Worm (Caenorhabditis elegans) whole organism, L3 larva: ENCODE measurements around the gene W02H3.1.

Experiments used
- ZK546.5 ChIP-seq: sonication (generic microtip); optimal IDR thresholded peaks from 2 replicates; lab custom pipeline; 2017; ENCODE audit warnings: missing biosample characterization, missing genetic modification characterization
- aly-2 ChIP-seq: fragments of 150-350 bp; optimal IDR thresholded peaks from 2 replicates; lab custom pipeline; 2014; ENCODE audit warnings: missing biosample characterization, missing genetic modification characterization
- ama-1 ChIP-seq: fragments of 150-350 bp; optimal IDR thresholded peaks from 2 replicates; lab custom pipeline; 2018
- ceh-16 ChIP-seq: sonication (generic microtip); optimal IDR thresholded peaks from 2 replicates; lab custom pipeline; 2017; ENCODE audit warnings: missing biosample characterization, missing genetic modification characterization
- ceh-28 ChIP-seq: fragments of 150-350 bp; optimal IDR thresholded peaks from 2 replicates; lab custom pipeline; 2014; ENCODE audit warnings: missing biosample characterization, missing genetic modification reagents, missing genetic modification characterization
- ceh-82 ChIP-seq: fragments of 150-350 bp; optimal IDR thresholded peaks from 2 replicates; lab custom pipeline; 2014; ENCODE audit warnings: missing biosample characterization, missing genetic modification characterization
- ceh-9 ChIP-seq: sonication (generic microtip); optimal IDR thresholded peaks from 2 replicates; lab custom pipeline; 2018; ENCODE audit warnings: missing biosample characterization, missing genetic modification characterization
- daf-12 ChIP-seq: fragments of 150-350 bp; optimal IDR thresholded peaks from 2 replicates; lab custom pipeline; 2014; ENCODE audit warnings: missing biosample characterization, missing genetic modification reagents, missing genetic modification characterization
- egl-27 ChIP-seq: sonication (generic microtip); optimal IDR thresholded peaks from 4 replicates; lab custom pipeline; 2017; ENCODE audit warnings: missing biosample characterization, missing genetic modification reagents, missing genetic modification characterization
- egl-5 ChIP-seq: fragments of 150-350 bp; optimal IDR thresholded peaks from 2 replicates; lab custom pipeline; 2017; ENCODE audit warnings: missing biosample characterization, missing genetic modification reagents, missing genetic modification characterization, inconsistent platforms
- elt-1 ChIP-seq: fragments of 150-350 bp; optimal IDR thresholded peaks from 2 replicates; lab custom pipeline; 2014; ENCODE audit warnings: missing biosample characterization, missing genetic modification characterization
- elt-2 ChIP-seq: sonication (generic microtip); optimal IDR thresholded peaks from 2 replicates; lab custom pipeline; 2016; ENCODE audit warnings: missing genetic modification reagents, mild to moderate bottlenecking, missing genetic modification characterization, missing compliant biosample characterization
- elt-3 ChIP-seq, 3 experiments: fragments of 150-350 bp in 1 of 3; sonication (generic microtip) in 2 of 3; optimal IDR thresholded peaks; 2 replicates in 2 of 3; 4 replicates in 1 of 3; lab custom pipeline; 2014 to 2017; ENCODE audit warnings: missing biosample characterization in 3 of 3, missing genetic modification characterization in 3 of 3
- eor-1 ChIP-seq, 2 experiments: fragments of 150-350 bp; optimal IDR thresholded peaks; 2 replicates each; lab custom pipeline; 2014 to 2018; ENCODE audit warnings: missing biosample characterization in 2 of 2, missing genetic modification characterization in 2 of 2
- fkh-10 ChIP-seq: sonication (generic microtip); optimal IDR thresholded peaks from 2 replicates; lab custom pipeline; 2017; ENCODE audit warnings: missing biosample characterization, missing genetic modification reagents, missing genetic modification characterization
- fkh-2 ChIP-seq: fragments of 150-350 bp; optimal IDR thresholded peaks from 2 replicates; lab custom pipeline; 2014; ENCODE audit warnings: missing biosample characterization, missing genetic modification reagents, missing genetic modification characterization
- fos-1 ChIP-seq: fragments of 150-350 bp; optimal IDR thresholded peaks from 2 replicates; lab custom pipeline; 2014; ENCODE audit warnings: missing biosample characterization, missing genetic modification characterization
- hmg-11 ChIP-seq: sonication (generic microtip); optimal IDR thresholded peaks from 2 replicates; lab custom pipeline; 2016; ENCODE audit warnings: missing genetic modification characterization, missing compliant biosample characterization
- jun-1 ChIP-seq: fragments of 150-350 bp; optimal IDR thresholded peaks from 2 replicates; lab custom pipeline; 2014; ENCODE audit warnings: missing biosample characterization, missing genetic modification reagents, missing genetic modification characterization
- lin-15B ChIP-seq: fragments of 150-350 bp; optimal IDR thresholded peaks from 2 replicates; lab custom pipeline; 2014; ENCODE audit warnings: missing biosample characterization, missing genetic modification characterization
- lsy-12 ChIP-seq: sonication (generic microtip); optimal IDR thresholded peaks from 2 replicates; lab custom pipeline; 2016; ENCODE audit warnings: mild to moderate bottlenecking, missing genetic modification characterization, missing compliant biosample characterization
- mdl-1 ChIP-seq: fragments of 150-350 bp; optimal IDR thresholded peaks from 2 replicates; lab custom pipeline; 2014; ENCODE audit warnings: missing biosample characterization, missing genetic modification characterization
- mml-1 ChIP-seq: fragments of 150-350 bp; sonication (generic microtip); optimal IDR thresholded peaks from 3 replicates; lab custom pipeline; 2014; ENCODE audit warnings: missing biosample characterization, missing genetic modification characterization
- nfya-1 ChIP-seq: sonication (generic microtip); optimal IDR thresholded peaks from 2 replicates; lab custom pipeline; 2017; ENCODE audit warnings: missing genetic modification characterization, mild to moderate bottlenecking, missing compliant biosample characterization, antibody characterized with exemption, moderate library complexity; ENCODE audit not compliant: insufficient read depth
- nhr-11 ChIP-seq: fragments of 150-350 bp; optimal IDR thresholded peaks from 2 replicates; lab custom pipeline; 2014; ENCODE audit warnings: missing biosample characterization, missing genetic modification characterization
- nhr-12 ChIP-seq: fragments of 150-350 bp; optimal IDR thresholded peaks from 2 replicates; lab custom pipeline; 2014; ENCODE audit warnings: missing biosample characterization, missing genetic modification characterization
- nhr-23 ChIP-seq: fragments of 150-350 bp; optimal IDR thresholded peaks from 2 replicates; lab custom pipeline; 2014; ENCODE audit warnings: missing biosample characterization, missing genetic modification reagents, missing genetic modification characterization
- nhr-237 ChIP-seq: fragments of 150-350 bp; optimal IDR thresholded peaks from 2 replicates; lab custom pipeline; 2014; ENCODE audit warnings: missing biosample characterization, missing genetic modification characterization
- nhr-25 ChIP-seq: sonication (generic microtip); optimal IDR thresholded peaks from 2 replicates; lab custom pipeline; 2017; ENCODE audit warnings: missing biosample characterization, missing genetic modification characterization
- nhr-28 ChIP-seq: fragments of 150-350 bp; optimal IDR thresholded peaks from 2 replicates; lab custom pipeline; 2014; ENCODE audit warnings: missing biosample characterization, missing genetic modification characterization
- nhr-43 ChIP-seq: sonication (generic microtip); optimal IDR thresholded peaks from 2 replicates; lab custom pipeline; 2016; ENCODE audit warnings: mild to moderate bottlenecking, missing genetic modification characterization, missing compliant biosample characterization; ENCODE audit not compliant: poor library complexity, severe bottlenecking
- nhr-67 ChIP-seq: fragments of 150-350 bp; optimal IDR thresholded peaks from 2 replicates; lab custom pipeline; 2014; ENCODE audit warnings: missing biosample characterization, missing genetic modification characterization
- nhr-76 ChIP-seq: fragments of 150-350 bp; sonication (generic microtip); optimal IDR thresholded peaks from 5 replicates; lab custom pipeline; 2014; ENCODE audit warnings: missing biosample characterization, missing genetic modification characterization
- nhr-77 ChIP-seq: fragments of 150-350 bp; optimal IDR thresholded peaks from 2 replicates; lab custom pipeline; 2014; ENCODE audit warnings: missing biosample characterization, missing genetic modification characterization
- pha-4 ChIP-seq: fragments of 150-350 bp; optimal IDR thresholded peaks from 2 replicates; lab custom pipeline; 2014; ENCODE audit warnings: missing biosample characterization, missing genetic modification reagents, missing genetic modification characterization
- pqm-1 ChIP-seq: fragments of 150-350 bp; optimal IDR thresholded peaks from 2 replicates; lab custom pipeline; 2017; ENCODE audit warnings: missing biosample characterization, missing genetic modification characterization, inconsistent platforms
- sea-2 ChIP-seq: fragments of 150-350 bp; sonication (generic microtip); optimal IDR thresholded peaks from 4 replicates; lab custom pipeline; 2014; ENCODE audit warnings: missing biosample characterization, missing genetic modification reagents, missing genetic modification characterization
- skn-1 ChIP-seq: fragments of 150-350 bp; optimal IDR thresholded peaks from 2 replicates; lab custom pipeline; 2014; ENCODE audit warnings: missing biosample characterization, missing genetic modification characterization
- snpc-4 ChIP-seq: fragments of 150-350 bp; optimal IDR thresholded peaks from 2 replicates; lab custom pipeline; 2014; ENCODE audit warnings: missing biosample characterization, missing genetic modification characterization
- tbx-2 ChIP-seq: sonication (generic microtip); optimal IDR thresholded peaks from 2 replicates; lab custom pipeline; 2016; ENCODE audit warnings: mild to moderate bottlenecking, missing genetic modification characterization, missing compliant biosample characterization
- unc-62 ChIP-seq: fragments of 150-350 bp; sonication (generic microtip); optimal IDR thresholded peaks from 4 replicates; lab custom pipeline; 2014; ENCODE audit warnings: missing biosample characterization, missing genetic modification reagents, missing genetic modification characterization
- zag-1 ChIP-seq: fragments of 150-350 bp; optimal IDR thresholded peaks from 2 replicates; lab custom pipeline; 2014; ENCODE audit warnings: missing biosample characterization, missing genetic modification characterization
- ztf-11 ChIP-seq: fragments of 150-350 bp; optimal IDR thresholded peaks from 2 replicates; lab custom pipeline; 2014; ENCODE audit warnings: missing biosample characterization, missing genetic modification characterization
- ztf-4 ChIP-seq: fragments of 150-350 bp; optimal IDR thresholded peaks from 2 replicates; lab custom pipeline; 2014; ENCODE audit warnings: missing biosample characterization, missing genetic modification characterization

Gene W02H3.1

DNA sequence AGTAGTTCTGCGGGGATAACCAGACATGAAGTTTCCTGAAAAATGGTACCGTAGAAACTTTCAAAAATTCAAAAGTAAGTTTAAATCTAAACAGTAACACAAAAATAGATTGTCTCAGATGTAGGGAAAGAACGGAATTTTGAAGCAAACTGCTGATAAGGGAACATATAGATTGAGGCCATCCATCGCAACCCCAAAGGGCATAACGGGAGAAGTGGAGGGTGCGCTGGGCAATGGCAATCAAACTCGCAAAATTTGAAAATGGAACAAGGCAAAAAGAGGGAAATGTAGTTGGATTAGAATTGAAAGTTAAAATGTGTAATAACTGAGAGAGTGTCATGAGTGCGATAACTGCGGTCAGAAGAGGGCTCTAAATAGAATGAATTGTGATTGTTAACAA is 2.1 kb downstream of the W02H3.1 start:
- TF ChIP-seq fos-1 (tag; lab: Kevin White, UChicago), result no peak
- TF ChIP-seq daf-12 (tag; lab: Kevin White, UChicago), result no peak
- no peak for TF ChIP-seq ztf-4 (tag; lab: Kevin White, UChicago)
- no peak for TF ChIP-seq nhr-76 (tag; lab: Kevin White, UChicago)
- no peak for TF ChIP-seq pha-4 (tag; lab: Kevin White, UChicago)
- no peak for TF ChIP-seq elt-1 (tag; lab: Kevin White, UChicago)
- TF ChIP-seq eor-1 (tag; optimal IDR thresholded peaks at IDR 0.05; lab: Kevin White, UChicago), result no peak
- TF ChIP-seq nhr-25, result no peak
- TF ChIP-seq elt-3 (tag; optimal IDR thresholded peaks at IDR 0.05; lab: Kevin White, UChicago), result no peak
- no peak for TF ChIP-seq zag-1 (tag; lab: Kevin White, UChicago)
- TF ChIP-seq ceh-9 (tag; lab: Kevin White, UChicago), result no peak

DNA sequence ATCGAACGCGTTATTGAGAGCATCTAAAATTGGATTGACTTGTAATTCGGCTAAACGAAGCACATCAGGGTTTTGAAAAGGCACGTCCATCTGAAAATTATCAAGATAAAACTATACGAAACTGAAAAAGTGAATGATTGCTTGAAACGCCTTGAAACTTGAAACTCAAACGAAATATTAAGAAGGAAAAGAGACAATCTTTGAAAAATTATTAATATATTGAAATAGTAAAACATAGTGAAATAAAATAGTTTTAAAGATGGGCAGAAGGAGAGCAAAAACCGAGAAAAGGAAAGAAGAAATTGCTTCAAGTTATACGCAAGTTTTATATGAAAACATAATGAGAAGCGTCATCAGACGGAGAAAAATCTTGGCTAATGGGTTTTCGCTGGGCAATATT is 7.2 kb downstream of the W02H3.1 start, which contains the start of gene W02H3.3:
W02H3.3 (minus strand) TSS at position 101 of the 400 bp plus-strand sequence.
- TF ChIP-seq ama-1 (lab: Kevin White, UChicago) (no peak), elt-3 (tag; optimal IDR thresholded peaks at IDR 0.05; lab: Kevin White, UChicago) (no peak), nhr-77 (no peak), snpc-4 (tag; lab: Kevin White, UChicago) (no peak), elt-2 (tag; lab: Kevin White, UChicago) (no peak), nfya-1 (tag; lab: Kevin White, UChicago) (no peak), ceh-9 (tag; lab: Kevin White, UChicago) (no peak), ztf-11 (tag; lab: Kevin White, UChicago) (no peak), eor-1 (tag; optimal IDR thresholded peaks at IDR 0.05; lab: Kevin White, UChicago) (no peak), ceh-28 (no peak), nhr-76 (tag; lab: Kevin White, UChicago) (no peak), aly-2 (tag; lab: Kevin White, UChicago) (no peak), skn-1 (tag; lab: Kevin White, UChicago) (no peak), mdl-1 (tag; lab: Kevin White, UChicago) (no peak), nhr-23 (no peak), lsy-12 (tag; lab: Kevin White, UChicago) (no peak), ceh-16 (tag; lab: Kevin White, UChicago) (no peak)

DNA sequence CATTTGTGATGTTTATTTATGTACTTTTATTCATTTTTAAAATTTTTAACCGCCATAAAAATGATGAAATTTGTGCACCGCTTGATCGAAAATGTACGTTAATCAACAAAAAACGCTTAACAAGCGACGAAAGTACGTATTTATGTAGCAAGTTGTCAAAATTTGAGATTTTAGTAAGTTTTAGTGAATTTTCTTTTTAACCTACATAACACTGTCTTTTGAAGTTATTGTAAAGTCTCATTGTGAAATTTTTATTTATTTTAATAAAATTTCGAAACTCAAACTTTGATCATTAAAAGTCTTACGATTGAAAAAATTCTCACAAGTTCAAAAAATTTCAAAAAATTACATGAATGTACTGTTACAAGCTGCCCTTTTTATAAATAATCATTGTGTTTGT is 7.9 kb downstream of the W02H3.1 start:
- TF ChIP-seq elt-3 (tag; optimal IDR thresholded peaks at IDR 0.05; lab: Kevin White, UChicago) (no peak), egl-27 (tag; lab: Kevin White, UChicago) (no peak), nhr-43 (tag; lab: Kevin White, UChicago) (no peak), pqm-1 (no peak), lin-15B (tag; lab: Kevin White, UChicago) (no peak), nhr-11 (tag; lab: Kevin White, UChicago) (no peak), mdl-1 (tag; lab: Kevin White, UChicago) (no peak), mml-1 (tag; lab: Kevin White, UChicago) (no peak), hmg-11 (tag; lab: Kevin White, UChicago) (no peak), unc-62 (GFP tag; lab: Kevin White, UChicago) (no peak), fos-1 (tag; lab: Kevin White, UChicago) (no peak), ztf-11 (tag; lab: Kevin White, UChicago) (no peak), zag-1 (tag; lab: Kevin White, UChicago) (no peak), ZK546.5 (tag; lab: Kevin White, UChicago) (no peak), nhr-67 (tag; lab: Kevin White, UChicago) (no peak), pha-4 (tag; lab: Kevin White, UChicago) (no peak), lsy-12 (tag; lab: Kevin White, UChicago) (no peak), nhr-237 (tag; lab: Kevin White, UChicago) (no peak)

DNA sequence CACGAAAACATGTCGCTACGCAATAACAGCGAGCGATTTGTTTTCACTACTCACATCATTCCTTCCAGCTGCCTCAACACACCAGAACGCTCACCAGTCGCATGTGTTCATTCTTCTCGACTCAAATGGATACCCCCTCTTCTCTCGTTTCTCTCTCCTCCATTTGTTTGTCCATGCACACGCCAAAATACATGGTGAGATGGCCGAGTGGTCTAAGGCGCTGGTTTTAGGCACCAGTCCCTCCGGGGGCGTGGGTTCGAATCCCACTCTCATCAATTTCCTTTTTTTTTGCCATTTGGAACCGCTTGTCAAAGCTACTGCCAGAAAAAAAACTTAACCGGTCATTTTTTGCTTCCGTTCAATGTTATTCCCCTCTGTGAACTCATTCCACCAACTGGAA is 9.8 kb downstream of the W02H3.1 start:
- TF ChIP-seq egl-5 (peak; percentile 70), nhr-28 (tag; lab: Kevin White, UChicago) (no peak), nhr-23 (peak; percentile 61), elt-1 (tag; lab: Kevin White, UChicago) (no peak), jun-1 (tag; lab: Kevin White, UChicago) (peak; percentile 69), tbx-2 (peak; percentile 92), eor-1 (tag; optimal IDR thresholded peaks at IDR 0.05; lab: Kevin White, UChicago) (no peak), nhr-43 (tag; lab: Kevin White, UChicago) (peak; percentile 92), lin-15B (tag; lab: Kevin White, UChicago) (peak; percentile 16), ceh-82 (tag; lab: Kevin White, UChicago) (peak; percentile 80), fkh-2 (no peak), fkh-10 (no peak), ztf-11 (tag; lab: Kevin White, UChicago) (no peak), ztf-4 (tag; lab: Kevin White, UChicago) (peak; percentile 26), daf-12 (tag; lab: Kevin White, UChicago) (no peak), nhr-25 (peak; percentile 69), nhr-237 (tag; lab: Kevin White, UChicago) (no peak), zag-1 (tag; lab: Kevin White, UChicago) (no peak), mml-1 (tag; lab: Kevin White, UChicago) (no peak), nhr-12 (tag; lab: Kevin White, UChicago) (no peak), ceh-16 (tag; lab: Kevin White, UChicago) (no peak), sea-2 (GFP tag; lab: Kevin White, UChicago) (no peak), unc-62 (GFP tag; lab: Kevin White, UChicago) (no peak), ZK546.5 (tag; lab: Kevin White, UChicago) (no peak), nhr-76 (tag; lab: Kevin White, UChicago) (no peak), mdl-1 (tag; lab: Kevin White, UChicago) (no peak), egl-27 (tag; lab: Kevin White, UChicago) (peak; percentile 6)
